Fruit fly (Drosophila melanogaster): ENCODE measurements around the gene CG5921.

The CG5921 gene

DNA sequence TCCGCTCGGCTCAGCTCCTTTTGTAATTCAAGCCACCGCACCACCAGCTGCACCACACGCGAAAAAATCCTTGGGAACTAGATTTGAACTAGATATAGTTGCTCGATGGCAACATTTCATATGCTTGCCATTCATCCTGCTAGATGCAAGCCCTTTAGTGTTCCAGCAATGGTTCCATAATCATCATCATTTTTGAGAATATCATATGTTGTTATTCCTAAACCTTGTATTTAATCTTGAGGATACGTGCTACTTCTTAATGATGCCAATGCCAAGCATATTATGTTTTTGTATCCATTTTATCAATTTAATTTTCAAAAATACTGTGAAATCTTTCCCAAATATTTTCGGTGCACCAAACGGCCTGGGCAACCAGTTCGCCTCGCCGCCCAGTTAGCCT is 2.2 kb downstream of the CG5921 start:
- peak; percentile 76; the same call in 2 of the 3 replicates for TF ChIP-seq CG8119 (GFP tag; IDR thresholded peaks at IDR 0.05)
- peak; percentile 35; the same call in 1 of the 2 replicates for TF ChIP-seq Gug (GFP tag; IDR thresholded peaks at IDR 0.05)
- TF ChIP-seq OdsH (GFP tag; optimal IDR thresholded peaks at IDR 0.05) = peak; percentile 11
- peak; percentile 38 for TF ChIP-seq net (GFP tag; optimal IDR thresholded peaks at IDR 0.05)
- peak; percentile 71 for TF ChIP-seq CG32006 (GFP tag; optimal IDR thresholded peaks at IDR 0.05)
- TF ChIP-seq svp (GFP tag) = no peak
- TF ChIP-seq Eip78C (GFP tag) = peak; percentile 19
- TF ChIP-seq CG11902 (GFP tag; optimal IDR thresholded peaks at IDR 0.05) = no peak
- TF ChIP-seq CG6276 (GFP tag; optimal IDR thresholded peaks at IDR 0.05) = peak; percentile 61
- no peak for TF ChIP-seq CG31627 (GFP tag; optimal IDR thresholded peaks at IDR 0.05)
- TF ChIP-seq Lpt (GFP tag; optimal IDR thresholded peaks at IDR 0.05) = peak; percentile 25
- peak; percentile 2 for TF ChIP-seq CG6808 (GFP tag; optimal IDR thresholded peaks at IDR 0.05)
- TF ChIP-seq spab (GFP tag; optimal IDR thresholded peaks at IDR 0.05) = no peak
- 0 out of 3 replicates have a peak, but pooled peaks have one; percentile 23 for TF ChIP-seq CG6163 (GFP tag; IDR thresholded peaks at IDR 0.05)
- TF ChIP-seq Hr4 (GFP tag; optimal IDR thresholded peaks at IDR 0.05) = peak; percentile 63
- peak; percentile 66 for TF ChIP-seq CG15336 (GFP tag; IDR thresholded peaks at IDR 0.05)
- TF ChIP-seq CG6854 (GFP tag; optimal IDR thresholded peaks at IDR 0.05) = no peak
- TF ChIP-seq eg (GFP tag; IDR thresholded peaks at IDR 0.05) = peak; percentile 37; the same call in 2 of the 3 replicates
- TF ChIP-seq acj6 (GFP tag; optimal IDR thresholded peaks at IDR 0.05) = peak; percentile 25
- TF ChIP-seq pdm3 (GFP tag; optimal IDR thresholded peaks at IDR 0.05) = peak; percentile 9
- peak in 1 of 2 experiments; percentile 28 for TF ChIP-seq salr (GFP tag; optimal IDR thresholded peaks at IDR 0.05)
- TF ChIP-seq CG4318 (GFP tag; optimal IDR thresholded peaks at IDR 0.05) = peak; percentile 18
- no peak for TF ChIP-seq CG8319 (GFP tag; optimal IDR thresholded peaks at IDR 0.05)

DNA sequence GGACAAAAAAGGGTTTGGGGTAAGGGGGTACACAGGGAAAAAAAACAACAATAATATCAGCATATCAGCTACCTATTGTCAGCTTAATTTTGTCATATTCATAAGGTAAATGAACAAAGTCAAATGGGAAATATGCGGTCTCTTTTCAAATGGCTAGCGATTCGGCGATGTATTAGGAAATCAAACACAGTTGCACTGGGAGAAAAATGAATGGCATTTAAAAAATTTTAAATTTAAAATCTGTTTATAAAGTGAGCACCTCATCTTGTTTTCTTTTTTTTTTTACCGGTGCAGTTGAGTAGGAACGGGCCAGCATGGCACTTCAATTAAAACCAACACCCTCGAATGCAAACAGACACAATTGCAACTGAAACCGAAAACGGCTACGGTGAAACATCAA is 3.4 kb downstream of the CG5921 start:
- no peak for TF ChIP-seq CG6854 (GFP tag; optimal IDR thresholded peaks at IDR 0.05)
- TF ChIP-seq CG34406 (GFP tag; optimal IDR thresholded peaks at IDR 0.05) = no peak
- peak; percentile 11 for TF ChIP-seq achi (GFP tag; optimal IDR thresholded peaks at IDR 0.05)
- no peak for TF ChIP-seq lz (GFP tag; optimal IDR thresholded peaks at IDR 0.05)
- TF ChIP-seq eg (GFP tag; IDR thresholded peaks at IDR 0.05) = peak; percentile 32; the same call in 1 of the 3 replicates
- no peak for TF ChIP-seq topi (GFP tag; optimal IDR thresholded peaks at IDR 0.05)
- TF ChIP-seq CG11294 (GFP tag; IDR thresholded peaks at IDR 0.05) = no peak
- TF ChIP-seq CG6276 (GFP tag; optimal IDR thresholded peaks at IDR 0.05) = peak; percentile 15
- TF ChIP-seq Gug (GFP tag; IDR thresholded peaks at IDR 0.05) = no peak
- peak; percentile 8 for TF ChIP-seq pdm3 (GFP tag; optimal IDR thresholded peaks at IDR 0.05)
- no peak for TF ChIP-seq acj6 (GFP tag; optimal IDR thresholded peaks at IDR 0.05)
- peak; percentile 58 for TF ChIP-seq Eip78C (GFP tag)
- no peak for TF ChIP-seq Sox15 (GFP tag; optimal IDR thresholded peaks at IDR 0.05)
- no peak for TF ChIP-seq Eip93F (GFP tag; optimal IDR thresholded peaks at IDR 0.05)
- TF ChIP-seq CG10631 (GFP tag; optimal IDR thresholded peaks at IDR 0.05) = peak; percentile 31
- TF ChIP-seq Hr4 (GFP tag; optimal IDR thresholded peaks at IDR 0.05) = peak; percentile 59
- TF ChIP-seq esn (GFP tag; optimal IDR thresholded peaks at IDR 0.05) = no peak
- TF ChIP-seq CG6163 (GFP tag; IDR thresholded peaks at IDR 0.05) = peak; percentile 35; the same call in 1 of the 3 replicates
- TF ChIP-seq Ets96B (tag; optimal IDR thresholded peaks at IDR 0.05) = no peak
- TF ChIP-seq Eip75B (GFP tag; optimal IDR thresholded peaks at IDR 0.05) = peak; percentile 18
- no peak for TF ChIP-seq CG8319 (GFP tag; optimal IDR thresholded peaks at IDR 0.05)
- TF ChIP-seq Sox14 (GFP tag; optimal IDR thresholded peaks at IDR 0.05) = no peak
- no peak for TF ChIP-seq OdsH (GFP tag; optimal IDR thresholded peaks at IDR 0.05)
- TF ChIP-seq svp (GFP tag) = peak; percentile 31
- no peak for TF ChIP-seq CG8632 (GFP tag; optimal IDR thresholded peaks at IDR 0.05)
- no peak for TF ChIP-seq Lpt (GFP tag; optimal IDR thresholded peaks at IDR 0.05)
- TF ChIP-seq CG4318 (GFP tag; optimal IDR thresholded peaks at IDR 0.05) = peak; percentile 37
- no peak for TF ChIP-seq Hr38 (GFP tag; optimal IDR thresholded peaks at IDR 0.05)
- no peak for TF ChIP-seq fd59A (GFP tag; optimal IDR thresholded peaks at IDR 0.05)
- no peak for TF ChIP-seq salr (GFP tag; optimal IDR thresholded peaks at IDR 0.05)
- TF ChIP-seq CG32006 (GFP tag; optimal IDR thresholded peaks at IDR 0.05) = peak; percentile 44
- TF ChIP-seq CG15336 (GFP tag; IDR thresholded peaks at IDR 0.05) = peak; percentile 34
- TF ChIP-seq CG3032 (tag; optimal IDR thresholded peaks at IDR 0.05) = no peak
- no peak for TF ChIP-seq CG6792 (GFP tag; optimal IDR thresholded peaks at IDR 0.05)
